Worm (Caenorhabditis elegans) whole organism, young adult: ENCODE measurements around the gene C29F9.8.

Experiments used
- cebp-2 ChIP-seq: fragments of 200-800 bp; sonication (Bioruptor generic); IDR thresholded peaks from 2 replicates; pipeline ENCODE4 v1.3.6; 2022; ENCODE audit warnings: missing genetic modification characterization, missing compliant biosample characterization
- die-1 ChIP-seq: sonication (generic microtip); optimal IDR thresholded peaks from 2 replicates; lab custom pipeline; 2016; ENCODE audit warnings: missing genotype, mild to moderate bottlenecking, missing genetic modification characterization, missing compliant biosample characterization
- nfya-1 ChIP-seq: sonication (generic microtip); optimal IDR thresholded peaks from 2 replicates; lab custom pipeline; 2017; ENCODE audit warnings: antibody characterized with exemption, missing compliant biosample characterization, missing genetic modification characterization, borderline replicate concordance; ENCODE audit not compliant: insufficient read depth
- nhr-80 ChIP-seq: sonication (generic microtip); optimal IDR thresholded peaks from 2 replicates; lab custom pipeline; 2016; ENCODE audit warnings: missing genetic modification characterization, missing compliant biosample characterization
- unc-130 ChIP-seq: sonication (generic microtip); optimal IDR thresholded peaks from 2 replicates; lab custom pipeline; 2016; ENCODE audit warnings: missing genetic modification reagents, missing genetic modification characterization, missing compliant biosample characterization

- TF ChIP-seq die-1 (tag; lab: Kevin White, UChicago) (no peak), unc-130 (GFP tag; lab: Kevin White, UChicago) (no peak), nhr-80 (tag; lab: Kevin White, UChicago) (no peak), nfya-1 (tag; lab: Kevin White, UChicago) (no peak), cebp-2 (GFP tag; lab: Robert Waterston, UW) (no peak)
Observed at ce11 chrIII:63584-64316, 33.2 kb downstream of the C29F9.8 start.
